Worm (Caenorhabditis elegans) whole organism, mixed stage, embryonic: ENCODE data around the gene F26D10.13.

Experiments used
- bed-3 ChIP-seq: fragments of 200-800 bp; sonication (Bioruptor generic); optimal IDR thresholded peaks from 3 replicates; lab custom pipeline; 2018; ENCODE audit warnings: mild to moderate bottlenecking, missing genetic modification characterization, moderate library complexity, missing compliant biosample characterization
- blmp-1 ChIP-seq: fragments of 150-350 bp; optimal IDR thresholded peaks from 2 replicates; lab custom pipeline; 2014; ENCODE audit warnings: missing biosample characterization, missing genetic modification characterization
- ceh-39 ChIP-seq: fragments of 150-350 bp; optimal IDR thresholded peaks from 2 replicates; lab custom pipeline; 2014; ENCODE audit warnings: missing biosample characterization, missing genetic modification characterization
- ceh-43 ChIP-seq: fragments of 200-800 bp; sonication (Bioruptor generic); optimal IDR thresholded peaks from 2 replicates; lab custom pipeline; 2018; ENCODE audit warnings: mild to moderate bottlenecking, missing genetic modification characterization, moderate library complexity, missing compliant biosample characterization
- ceh-83 ChIP-seq: fragments of 200-800 bp; sonication (Bioruptor generic); optimal IDR thresholded peaks from 2 replicates; lab custom pipeline; 2018; ENCODE audit warnings: mild to moderate bottlenecking, missing genetic modification characterization, missing compliant biosample characterization
- ces-1 ChIP-seq: fragments of 150-350 bp; optimal IDR thresholded peaks from 2 replicates; lab custom pipeline; 2014; ENCODE audit warnings: missing biosample characterization, missing genetic modification reagents, missing genetic modification characterization
- cnd-1 ChIP-seq: fragments of 200-800 bp; sonication (Bioruptor generic); optimal IDR thresholded peaks from 2 replicates; lab custom pipeline; 2018; ENCODE audit warnings: mild to moderate bottlenecking, missing genetic modification characterization, missing compliant biosample characterization
- drap-1 ChIP-seq: fragments of 200-800 bp; sonication (Bioruptor generic); optimal IDR thresholded peaks from 3 replicates; lab custom pipeline; 2018; ENCODE audit warnings: mild to moderate bottlenecking, missing genetic modification characterization, missing compliant biosample characterization
- elt-1 ChIP-seq: sonication (generic microtip); optimal IDR thresholded peaks from 2 replicates; lab custom pipeline; 2017; ENCODE audit warnings: missing genetic modification characterization, mild to moderate bottlenecking, missing compliant biosample characterization, antibody characterized with exemption, moderate library complexity, borderline replicate concordance; ENCODE audit not compliant: insufficient read depth
- elt-3 ChIP-seq: fragments of 150-350 bp; optimal IDR thresholded peaks from 2 replicates; lab custom pipeline; 2014; ENCODE audit warnings: missing biosample characterization, missing genetic modification characterization
- flh-1 ChIP-seq: fragments of 200-800 bp; sonication (Bioruptor generic); optimal IDR thresholded peaks from 2 replicates; lab custom pipeline; 2018; ENCODE audit warnings: mild to moderate bottlenecking, missing genetic modification characterization, moderate library complexity, missing compliant biosample characterization
- hlh-1 ChIP-seq: fragments of 150-350 bp; optimal IDR thresholded peaks from 2 replicates; lab custom pipeline; 2014; ENCODE audit warnings: missing biosample characterization, missing genetic modification reagents, missing genetic modification characterization
- lin-13 ChIP-seq: fragments of 150-350 bp; optimal IDR thresholded peaks from 2 replicates; lab custom pipeline; 2014; ENCODE audit warnings: missing biosample characterization, missing genetic modification characterization
- lin-32 ChIP-seq: fragments of 200-800 bp; sonication (Bioruptor generic); optimal IDR thresholded peaks from 2 replicates; lab custom pipeline; 2018; ENCODE audit warnings: mild to moderate bottlenecking, missing genetic modification characterization, missing compliant biosample characterization
- lsy-2 ChIP-seq: fragments of 150-350 bp; optimal IDR thresholded peaks from 2 replicates; lab custom pipeline; 2014; ENCODE audit warnings: missing biosample characterization, missing genetic modification characterization
- mab-5 ChIP-seq: fragments of 150-350 bp; optimal IDR thresholded peaks from 2 replicates; lab custom pipeline; 2014; ENCODE audit warnings: missing biosample characterization, missing genetic modification characterization
- mep-1 ChIP-seq: fragments of 150-350 bp; optimal IDR thresholded peaks from 2 replicates; lab custom pipeline; 2017; ENCODE audit warnings: missing biosample characterization, missing genetic modification reagents, missing genetic modification characterization, inconsistent platforms
- nhr-12 ChIP-seq: fragments of 150-350 bp; optimal IDR thresholded peaks from 2 replicates; lab custom pipeline; 2014; ENCODE audit warnings: missing biosample characterization, missing genetic modification characterization
- nhr-2 ChIP-seq: fragments of 150-350 bp; optimal IDR thresholded peaks from 2 replicates; lab custom pipeline; 2014; ENCODE audit warnings: missing biosample characterization, missing genetic modification characterization
- nhr-237 ChIP-seq: fragments of 150-350 bp; optimal IDR thresholded peaks from 2 replicates; lab custom pipeline; 2014; ENCODE audit warnings: missing biosample characterization, missing genetic modification characterization
- nhr-28 ChIP-seq: fragments of 150-350 bp; optimal IDR thresholded peaks from 2 replicates; lab custom pipeline; 2014; ENCODE audit warnings: missing biosample characterization, missing genetic modification characterization
- nhr-76 ChIP-seq: sonication (generic microtip); optimal IDR thresholded peaks from 2 replicates; lab custom pipeline; 2017; ENCODE audit warnings: missing biosample characterization, missing genetic modification characterization
- pha-4 ChIP-seq: fragments of 150-350 bp; optimal IDR thresholded peaks from 2 replicates; lab custom pipeline; 2018; ENCODE audit warnings: missing biosample characterization, missing genetic modification reagents, missing genetic modification characterization
- snpc-4 ChIP-seq: fragments of 150-350 bp; optimal IDR thresholded peaks from 2 replicates; lab custom pipeline; 2014; ENCODE audit warnings: missing biosample characterization, missing genetic modification characterization
- sptf-1 ChIP-seq: sonication (generic microtip); optimal IDR thresholded peaks from 2 replicates; lab custom pipeline; 2017; ENCODE audit warnings: mild to moderate bottlenecking, missing genetic modification characterization, moderate library complexity, missing compliant biosample characterization
- tbx-8 ChIP-seq: fragments of 200-800 bp; sonication (Bioruptor generic); optimal IDR thresholded peaks from 2 replicates; lab custom pipeline; 2018; ENCODE audit warnings: mild to moderate bottlenecking, missing genetic modification characterization, moderate library complexity, missing compliant biosample characterization
- unc-120 ChIP-seq: sonication (generic microtip); optimal IDR thresholded peaks from 2 replicates; lab custom pipeline; 2017; ENCODE audit warnings: missing genetic modification characterization, missing compliant biosample characterization; ENCODE audit not compliant: poor library complexity, severe bottlenecking
- unc-39 ChIP-seq: fragments of 150-350 bp; optimal IDR thresholded peaks from 2 replicates; lab custom pipeline; 2014; ENCODE audit warnings: missing biosample characterization, missing genetic modification characterization
- zip-8 ChIP-seq: fragments of 150-350 bp; optimal IDR thresholded peaks from 2 replicates; lab custom pipeline; 2014; ENCODE audit warnings: missing biosample characterization, missing genetic modification characterization
- ztf-11 ChIP-seq: fragments of 150-350 bp; optimal IDR thresholded peaks from 2 replicates; lab custom pipeline; 2014; ENCODE audit warnings: missing biosample characterization, missing genetic modification characterization

Gene F26D10.13

ce11 chrIV:17293068-17293467, 28.5 kb upstream of the F26D10.13 start:
- no peak for TF ChIP-seq ceh-83
- TF ChIP-seq unc-120 (tag; lab: Kevin White, UChicago): no peak
- no peak for TF ChIP-seq bed-3 (GFP tag; lab: Kevin White, UChicago)
- TF ChIP-seq elt-3 (tag; lab: Kevin White, UChicago): no peak
- TF ChIP-seq cnd-1: no peak
- TF ChIP-seq drap-1 (GFP tag; lab: Kevin White, UChicago): no peak
- no peak for TF ChIP-seq nhr-12
- no peak for TF ChIP-seq mep-1 (tag; lab: Kevin White, UChicago)
- no peak for TF ChIP-seq mab-5 (tag; lab: Kevin White, UChicago)
- no peak for TF ChIP-seq ceh-39
- no peak for TF ChIP-seq sptf-1 (tag; lab: Kevin White, UChicago)
- TF ChIP-seq snpc-4 (tag; lab: Kevin White, UChicago): no peak
- TF ChIP-seq lin-13 (tag; lab: Kevin White, UChicago): no peak
- no peak for TF ChIP-seq flh-1 (GFP tag; lab: Kevin White, UChicago)

ce11 chrIV:17292350-17292749, 27.7 kb upstream of the F26D10.13 start:
- TF ChIP-seq elt-1 (tag; lab: Kevin White, UChicago) (no peak), lin-32 (GFP tag; lab: Kevin White, UChicago) (no peak), nhr-2 (tag; lab: Kevin White, UChicago) (no peak), flh-1 (GFP tag; lab: Kevin White, UChicago) (no peak), ceh-43 (GFP tag; lab: Kevin White, UChicago) (no peak), nhr-237 (no peak), pha-4 (tag; lab: Kevin White, UChicago) (no peak), blmp-1 (tag; lab: Kevin White, UChicago) (no peak), unc-39 (tag; lab: Kevin White, UChicago) (no peak), nhr-28 (tag; lab: Kevin White, UChicago) (no peak)

ce11 chrIV:17291629-17292199, 27.1 kb upstream of the F26D10.13 start, which contains the start of the genes T28F3.11 and slc-17.4:
Gene T28F3.11, minus strand, starts transcription at chrIV:17291679.
Gene slc-17.4, minus strand, starts transcription at chrIV:17291733.
- no peak for TF ChIP-seq hlh-1
- no peak for TF ChIP-seq pha-4 (tag; lab: Kevin White, UChicago)
- TF ChIP-seq ces-1 (GFP tag; lab: Kevin White, UChicago): peak; percentile 64
- no peak for TF ChIP-seq snpc-4 (tag; lab: Kevin White, UChicago)

ce11 chrIV:17287908-17288675, 23.5 kb upstream of the F26D10.13 start, which contains the start of gene zipt-7.1:
Gene zipt-7.1, minus strand, starts transcription at chrIV:17288139.
- no peak for TF ChIP-seq ceh-39
- TF ChIP-seq lin-32 (GFP tag; lab: Kevin White, UChicago): no peak
- TF ChIP-seq tbx-8 (GFP tag; lab: Kevin White, UChicago): no peak
- TF ChIP-seq lsy-2 (tag; lab: Kevin White, UChicago): no peak
- TF ChIP-seq lin-13 (tag; lab: Kevin White, UChicago): no peak
- no peak for TF ChIP-seq nhr-76
- TF ChIP-seq nhr-28 (tag; lab: Kevin White, UChicago): no peak
- no peak for TF ChIP-seq mab-5 (tag; lab: Kevin White, UChicago)
- TF ChIP-seq mep-1 (tag; lab: Kevin White, UChicago): no peak
- no peak for TF ChIP-seq flh-1 (GFP tag; lab: Kevin White, UChicago)

- TF ChIP-seq nhr-237: no peak
- TF ChIP-seq zip-8 (tag; lab: Kevin White, UChicago): peak; percentile 10
- no peak for TF ChIP-seq ztf-11 (tag; lab: Kevin White, UChicago)
- no peak for TF ChIP-seq nhr-12
These were observed 20.6 kb upstream of the F26D10.13 start for ce11 chrIV:17285263-17285662.
